Fruit fly (Drosophila melanogaster) whole organism, larva: ENCODE results near the gene CG16749.

ENCODE experiments used
- noc ChIP-seq: fragments of 200-800 bp; sonication (Bioruptor generic); optimal IDR thresholded peaks from 3 replicates; lab custom pipeline; 2019; ENCODE audit warnings: missing biosample characterization, mild to moderate bottlenecking, missing genetic modification characterization, moderate library complexity

CG16749 gene

dm6 chr3R:9338771-9339170, 7.1 kb upstream of the CG16749 start:
- no peak for TF ChIP-seq noc (tag; lab: Kevin White, UChicago)

DNA sequence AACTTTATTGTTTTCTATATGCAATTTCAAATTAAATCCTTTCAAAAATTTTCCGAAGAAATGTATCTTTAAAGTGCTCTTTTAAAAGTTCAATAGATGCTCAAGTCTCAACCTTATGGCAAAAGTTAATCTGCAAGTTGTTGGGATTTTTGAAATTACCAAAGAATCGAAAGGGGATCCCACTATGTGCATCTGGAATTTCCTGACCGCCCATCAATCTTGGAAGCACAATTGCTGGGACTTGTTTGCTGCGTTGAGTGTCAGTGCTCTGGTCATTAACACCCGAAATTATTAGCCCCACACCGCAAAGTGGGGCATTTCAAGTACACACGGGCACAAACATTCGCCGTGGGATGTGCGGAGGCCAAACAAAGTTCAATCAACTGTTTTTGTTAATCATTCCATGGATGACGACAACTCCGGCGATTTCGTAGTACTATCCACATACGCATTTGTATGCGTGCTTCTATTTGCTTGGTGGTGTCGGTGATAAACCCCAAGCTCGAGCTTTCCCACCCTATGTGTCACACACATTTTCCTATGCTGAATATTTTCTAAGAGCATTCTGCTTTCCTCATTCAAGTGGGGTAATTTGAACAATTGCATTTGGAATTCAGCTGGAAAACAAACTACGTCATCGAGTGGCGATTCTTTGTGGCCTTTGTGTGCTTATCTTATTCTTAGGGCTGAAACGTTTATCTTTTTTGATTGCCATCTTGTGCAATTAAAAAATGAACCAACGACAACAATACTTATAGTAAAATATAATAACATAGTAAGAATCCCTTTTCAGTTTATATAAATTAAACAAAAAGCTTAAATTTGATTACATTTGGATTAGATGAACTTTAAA, 5.9 kb upstream of the CG16749 start:
- TF ChIP-seq noc (tag; lab: Kevin White, UChicago): no peak

DNA sequence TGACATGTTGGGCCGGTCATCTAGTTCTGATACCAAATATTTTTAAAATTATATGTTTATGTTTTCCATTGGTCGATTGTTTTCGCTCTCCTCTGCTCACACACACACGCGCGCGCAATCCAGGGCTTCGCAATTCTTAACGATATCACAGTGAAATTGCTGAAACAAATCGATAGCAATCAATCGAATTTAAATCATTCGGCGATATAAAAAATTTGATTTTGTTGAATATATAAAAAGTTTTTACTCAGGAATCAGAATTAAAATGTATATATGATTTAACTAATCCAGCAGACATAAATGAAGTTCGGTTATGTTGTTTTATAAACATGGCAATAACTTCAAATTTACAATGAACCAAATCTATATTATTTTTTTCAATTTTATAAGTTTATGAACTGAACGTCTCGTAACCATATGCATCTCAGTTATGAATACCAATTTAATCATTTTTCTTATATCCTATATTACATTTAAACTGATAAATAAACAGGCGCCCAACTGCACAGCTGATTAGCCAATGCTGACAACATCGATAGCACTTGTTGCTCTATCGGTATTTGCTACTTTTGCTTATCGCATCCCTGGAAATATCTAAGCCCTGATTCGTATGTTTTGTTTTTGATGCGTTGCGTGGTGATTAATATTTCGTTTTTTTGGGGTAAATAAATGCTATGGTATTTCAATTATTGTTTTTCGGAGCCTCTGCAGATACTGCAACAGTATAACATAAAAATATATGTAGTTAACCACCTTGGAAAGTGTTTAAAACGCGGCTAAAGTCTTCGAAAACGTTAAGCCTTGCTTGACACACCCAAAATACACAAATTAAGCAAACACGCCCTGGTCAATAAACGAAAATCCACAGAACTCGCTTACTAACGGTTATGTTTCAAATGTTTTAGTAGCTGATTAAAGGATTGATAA, 3.2 kb upstream of the CG16749 start, which contains the start of the genes Aduk and pasi2:
Aduk (minus strand) TSS at position 123 of the 927 bp plus-strand sequence.
pasi2 (plus strand) TSS at position 579 of the 927 bp plus-strand sequence.
- TF ChIP-seq noc (tag; lab: Kevin White, UChicago): no peak

dm6 chr3R:9330231-9330630, 1.5 kb downstream of the CG16749 start, which contains the start of gene CG12951:
Gene CG12951 (minus strand): TSS chr3R:9330331.
- no peak for TF ChIP-seq noc (tag; lab: Kevin White, UChicago)

- no peak for TF ChIP-seq noc (tag; lab: Kevin White, UChicago)
Observed at dm6 chr3R:9328812-9329211, 2.9 kb downstream of the CG16749 start.

- TF ChIP-seq noc (tag; lab: Kevin White, UChicago): no peak
Observed at dm6 chr3R:9328411-9328810, 3.3 kb downstream of the CG16749 start, which contains the start of gene CG8861. Gene CG8861 (minus strand): TSS chr3R:9328511.

DNA sequence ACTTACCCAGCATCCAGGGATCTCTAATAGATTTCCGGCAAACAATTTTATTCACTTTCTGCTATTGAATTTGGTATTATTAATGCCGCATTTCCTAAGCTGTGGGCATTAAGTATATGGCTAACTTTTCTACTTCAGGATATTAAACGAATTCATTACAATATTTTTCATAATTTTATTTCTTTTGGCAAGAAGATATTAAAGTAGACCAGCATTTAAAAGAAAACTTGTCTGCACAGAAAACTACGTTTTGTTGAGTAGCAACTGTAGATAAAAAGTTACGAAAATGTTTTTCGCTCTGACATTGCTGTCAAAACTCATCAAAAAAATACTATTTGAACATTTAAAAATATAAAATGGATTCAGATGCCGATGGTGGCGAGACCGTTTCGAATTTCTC, 10.2 kb downstream of the CG16749 start, which contains the start of gene HP1e:
HP1e (plus strand) TSS at position 301 of the 400 bp plus-strand sequence.
- no peak for TF ChIP-seq noc (tag; lab: Kevin White, UChicago)

DNA sequence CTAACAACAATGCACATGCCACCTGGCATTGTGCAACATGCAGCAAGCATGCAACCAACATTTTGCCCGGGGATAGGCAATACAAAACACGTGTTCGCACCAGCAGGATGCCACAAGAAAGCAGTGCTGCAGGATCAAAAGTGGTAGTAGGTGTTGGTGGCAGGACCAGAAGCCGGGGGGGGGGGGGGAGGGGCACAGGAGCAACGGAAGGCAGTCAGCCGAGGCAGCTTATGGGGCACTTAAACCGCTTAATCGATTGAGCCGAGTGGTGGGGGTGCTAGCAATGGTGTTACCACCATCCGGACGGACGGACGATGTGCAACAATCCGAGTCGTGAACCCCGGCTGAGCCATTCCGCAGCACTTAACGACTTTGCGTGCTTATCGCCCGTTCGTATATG, 34.5 kb downstream of the CG16749 start:
- no peak for TF ChIP-seq noc (tag; lab: Kevin White, UChicago)

dm6 chr3R:9287710-9288109, 44.0 kb downstream of the CG16749 start:
- TF ChIP-seq noc (tag; lab: Kevin White, UChicago): no peak
